Fruit fly (Drosophila melanogaster): ENCODE measurements around the gene CG46339.

Gene CG46339

DNA sequence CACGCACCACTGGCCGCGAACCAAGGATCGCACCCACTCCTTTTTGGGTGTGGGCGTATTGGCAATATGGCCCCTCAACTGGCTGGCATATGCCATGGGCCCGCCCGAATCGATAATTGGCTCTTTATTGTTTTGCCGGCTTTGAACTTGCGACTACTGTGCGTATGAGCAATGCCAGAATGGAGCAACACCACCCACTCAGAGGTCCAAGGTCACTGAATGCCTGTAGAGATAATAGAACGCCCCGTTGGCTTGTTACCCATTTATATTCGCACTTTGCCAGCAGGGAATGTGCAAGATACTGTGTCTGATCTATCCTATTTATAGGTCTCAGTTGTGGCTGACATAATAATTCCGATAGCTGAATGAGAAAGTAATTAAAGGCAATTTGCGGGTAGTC, 40.0 kb downstream of the CG46339 start:
- TF ChIP-seq N (GFP tag; optimal IDR thresholded peaks at IDR 0.05) = no peak
- TF ChIP-seq lola (GFP tag; optimal IDR thresholded peaks at IDR 0.05) = no peak
- TF ChIP-seq dsf (GFP tag; optimal IDR thresholded peaks at IDR 0.05; ENCODE audit: borderline replicate concordance) = no peak
- no peak for TF ChIP-seq usp (GFP tag; optimal IDR thresholded peaks at IDR 0.05)
- no peak for TF ChIP-seq Myc (optimal IDR thresholded peaks at IDR 0.05)
- no peak for TF ChIP-seq Dif (GFP tag; optimal IDR thresholded peaks at IDR 0.05; ENCODE audit: partially characterized antibody)
- TF ChIP-seq CG32264 (GFP tag; optimal IDR thresholded peaks at IDR 0.05) = no peak
- TF ChIP-seq dl (GFP tag; optimal IDR thresholded peaks at IDR 0.05; ENCODE audit: insufficient read depth in 1 of 2, partially characterized antibody in 2 of 2) = no peak
- TF ChIP-seq Rel (GFP tag; optimal IDR thresholded peaks at IDR 0.05) = no peak
- TF ChIP-seq Rel (tag; optimal IDR thresholded peaks at IDR 0.05) = no peak
- no peak for TF ChIP-seq dmrt93B (GFP tag; optimal IDR thresholded peaks at IDR 0.05)
- TF ChIP-seq Hr78 (GFP tag; optimal IDR thresholded peaks at IDR 0.05) = no peak
- no peak for TF ChIP-seq CG9705 (GFP tag; optimal IDR thresholded peaks at IDR 0.05)
- TF ChIP-seq GATAd (GFP tag; optimal IDR thresholded peaks at IDR 0.05) = no peak

- no peak for TF ChIP-seq br (GFP tag; optimal IDR thresholded peaks at IDR 0.05)
Observed at dm6 chr3R:26956376-26957062, 41.0 kb downstream of the CG46339 start.

- TF ChIP-seq Myc (optimal IDR thresholded peaks at IDR 0.05) (peak; percentile 3), pan (optimal IDR thresholded peaks at IDR 0.05) (no peak), N (GFP tag; optimal IDR thresholded peaks at IDR 0.05) (peak; percentile 15), tai (GFP tag; optimal IDR thresholded peaks at IDR 0.05) (no peak), Dif (GFP tag; optimal IDR thresholded peaks at IDR 0.05; ENCODE audit: partially characterized antibody) (no peak)
Observed at dm6 chr3R:26957132-26957531, 41.6 kb downstream of the CG46339 start.

dm6 chr3R:26958314-26958979, 42.9 kb downstream of the CG46339 start, which contains the start of gene CG6330:
TSS of gene CG6330 (minus strand) at chr3R:26958491.
- TF ChIP-seq GATAd (GFP tag; optimal IDR thresholded peaks at IDR 0.05) = no peak
- no peak for TF ChIP-seq Rel (GFP tag; optimal IDR thresholded peaks at IDR 0.05)
- peak; percentile 64 for TF ChIP-seq Rel (tag; optimal IDR thresholded peaks at IDR 0.05)
- TF ChIP-seq br (GFP tag; optimal IDR thresholded peaks at IDR 0.05) = no peak
- TF ChIP-seq fru (GFP tag; optimal IDR thresholded peaks at IDR 0.05) = no peak
- no peak for TF ChIP-seq N (GFP tag; optimal IDR thresholded peaks at IDR 0.05)
- no peak for TF ChIP-seq sage (GFP tag; optimal IDR thresholded peaks at IDR 0.05)

- TF ChIP-seq sage (GFP tag; optimal IDR thresholded peaks at IDR 0.05) = no peak
- peak in 1 of 2 experiments; percentile 5 for TF ChIP-seq dl (GFP tag; optimal IDR thresholded peaks at IDR 0.05; ENCODE audit: insufficient read depth in 1 of 2, partially characterized antibody in 2 of 2)
- TF ChIP-seq dmrt93B (GFP tag; optimal IDR thresholded peaks at IDR 0.05) = no peak
Observed at dm6 chr3R:26960496-26960895, 44.9 kb downstream of the CG46339 start.

DNA sequence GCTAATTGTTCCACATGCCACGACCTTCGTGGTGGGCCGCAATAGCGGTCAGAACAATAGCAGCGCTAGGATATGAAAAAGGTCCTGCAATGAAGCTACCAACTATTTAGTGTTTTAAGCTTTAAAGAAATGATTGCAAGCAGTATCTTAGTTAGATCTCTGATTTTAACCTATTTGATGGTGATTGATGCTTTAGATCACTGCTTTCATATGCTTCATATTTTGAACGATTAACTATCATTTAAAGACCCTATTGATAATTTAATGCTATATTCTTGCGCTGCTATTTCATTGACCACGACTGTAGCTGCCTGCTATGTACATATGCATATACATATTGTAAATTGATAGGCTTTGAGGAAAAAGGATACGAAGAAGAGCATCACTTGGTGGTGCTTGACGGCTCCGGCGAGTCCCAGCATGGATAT, 48.2 kb downstream of the CG46339 start:
- no peak for TF ChIP-seq Hr78 (GFP tag; optimal IDR thresholded peaks at IDR 0.05)
- peak in 1 of 2 experiments; percentile 71 for TF ChIP-seq foxo (GFP tag; optimal IDR thresholded peaks at IDR 0.05)
- TF ChIP-seq woc (GFP tag; optimal IDR thresholded peaks at IDR 0.05) = peak; percentile 19
- peak; percentile 36 for TF ChIP-seq br (GFP tag; optimal IDR thresholded peaks at IDR 0.05)
- peak; percentile 25 for TF ChIP-seq OdsH (GFP tag; optimal IDR thresholded peaks at IDR 0.05)
- TF ChIP-seq Dfd (GFP tag; optimal IDR thresholded peaks at IDR 0.05) = no peak
- no peak for TF ChIP-seq Abd-B (GFP tag; optimal IDR thresholded peaks at IDR 0.05)
- TF ChIP-seq sv (GFP tag; optimal IDR thresholded peaks at IDR 0.05) = peak; percentile 18
- peak; percentile 24 for TF ChIP-seq fru (GFP tag; optimal IDR thresholded peaks at IDR 0.05)
- TF ChIP-seq dmrt93B (GFP tag; optimal IDR thresholded peaks at IDR 0.05) = peak; percentile 64
- peak; percentile 61 for TF ChIP-seq HLH106 (tag; optimal IDR thresholded peaks at IDR 0.05)
- peak; percentile 20 for TF ChIP-seq Hnf4 (GFP tag; optimal IDR thresholded peaks at IDR 0.05)
- TF ChIP-seq Dif (GFP tag; optimal IDR thresholded peaks at IDR 0.05; ENCODE audit: partially characterized antibody) = no peak
- peak; percentile 64 for TF ChIP-seq sage (GFP tag; optimal IDR thresholded peaks at IDR 0.05)
- TF ChIP-seq CG32264 (GFP tag; optimal IDR thresholded peaks at IDR 0.05) = no peak
- peak; percentile 47 for TF ChIP-seq ey (GFP tag; optimal IDR thresholded peaks at IDR 0.05)
- no peak for TF ChIP-seq Vsx2 (GFP tag; optimal IDR thresholded peaks at IDR 0.05; ENCODE audit: partially characterized antibody)
- no peak for TF ChIP-seq psq (GFP tag; optimal IDR thresholded peaks at IDR 0.05)
- TF ChIP-seq CG9705 (GFP tag; optimal IDR thresholded peaks at IDR 0.05) = peak; percentile 29
- TF ChIP-seq h (GFP tag; optimal IDR thresholded peaks at IDR 0.05) = peak; percentile 37
- no peak for TF ChIP-seq jim (GFP tag; optimal IDR thresholded peaks at IDR 0.05)
- peak; percentile 40 for TF ChIP-seq Sp1 (GFP tag; optimal IDR thresholded peaks at IDR 0.05)
- TF ChIP-seq rgr (GFP tag; optimal IDR thresholded peaks at IDR 0.05) = peak; percentile 20
